Worm (Caenorhabditis elegans) whole organism, young adult: ENCODE results near the gene Y54G2A.11.

Experiments
- B0336.3 ChIP-seq: fragments of 200-800 bp; sonication (Bioruptor generic); IDR thresholded peaks from 2 replicates; pipeline ENCODE4 v1.3.6; 2022; ENCODE audit warnings: missing genetic modification characterization, missing compliant biosample characterization
- D2030.7 ChIP-seq: fragments of 200-800 bp; sonication (Bioruptor generic); IDR thresholded peaks from 2 replicates; pipeline ENCODE4 v1.3.6; 2022; ENCODE audit warnings: missing genetic modification reagents, missing genetic modification characterization, missing compliant biosample characterization
- F33H1.4 ChIP-seq: fragments of 200-800 bp; sonication (Bioruptor generic); IDR thresholded peaks from 2 replicates; pipeline ENCODE4 v1.3.6; 2022; ENCODE audit warnings: missing genetic modification reagents, missing genetic modification characterization, missing compliant biosample characterization
- K11D2.4 ChIP-seq: fragments of 200-800 bp; sonication (Bioruptor generic); IDR thresholded peaks from 2 replicates; pipeline ENCODE4 v1.3.6; 2022; ENCODE audit warnings: missing genetic modification reagents, missing genetic modification characterization, missing compliant biosample characterization
- T26A5.8 ChIP-seq: sonication (generic microtip); optimal IDR thresholded peaks from 2 replicates; lab custom pipeline; 2016; ENCODE audit warnings: missing genetic modification characterization, missing compliant biosample characterization
- athp-1 ChIP-seq: sonication (generic microtip); optimal IDR thresholded peaks from 2 replicates; lab custom pipeline; 2017; ENCODE audit warnings: mild to moderate bottlenecking, missing genetic modification characterization, missing compliant biosample characterization
- attf-3 ChIP-seq: fragments of 200-800 bp; sonication (Bioruptor generic); conservative IDR thresholded peaks from 2 replicates; pipeline ENCODE4 v1.3.6; 2022; ENCODE audit warnings: missing genetic modification reagents, missing genetic modification characterization, missing compliant biosample characterization
- attf-5 ChIP-seq: fragments of 200-800 bp; sonication (Bioruptor generic); optimal IDR thresholded peaks from 2 replicates; lab custom pipeline; 2018; ENCODE audit warnings: mild to moderate bottlenecking, missing genetic modification characterization, missing compliant biosample characterization
- cebp-1 ChIP-seq, 2 experiments: fragments of 200-800 bp in 1 of 2; sonication (Bioruptor generic) in 1 of 2; sonication (generic microtip) in 1 of 2; IDR thresholded peaks in 1 of 2; optimal IDR thresholded peaks in 1 of 2; 2 replicates each; pipeline versions ENCODE4 v1.3.6 to Lab custom; 2017 to 2022; ENCODE audit warnings: missing compliant biosample characterization in 2 of 2, missing genetic modification characterization in 2 of 2, mild to moderate bottlenecking in 1 of 2, missing genetic modification reagents in 1 of 2, moderate library complexity in 1 of 2
- ceh-27 ChIP-seq: fragments of 200-800 bp; sonication (Bioruptor generic); optimal IDR thresholded peaks from 2 replicates; lab custom pipeline; 2018; ENCODE audit warnings: mild to moderate bottlenecking, missing genetic modification characterization, moderate library complexity, missing compliant biosample characterization
- ceh-91 ChIP-seq: fragments of 200-800 bp; sonication (Bioruptor generic); IDR thresholded peaks from 2 replicates; pipeline ENCODE4 v1.3.6; 2022; ENCODE audit warnings: missing genetic modification reagents, missing genetic modification characterization, missing compliant biosample characterization
- dox-1 ChIP-seq: fragments of 200-800 bp; sonication (Bioruptor generic); IDR thresholded peaks from 2 replicates; pipeline ENCODE4 v1.3.6; 2022; ENCODE audit warnings: missing genetic modification reagents, missing genetic modification characterization, missing compliant biosample characterization
- dpl-1 ChIP-seq: fragments of 150-350 bp; optimal IDR thresholded peaks from 2 replicates; lab custom pipeline; 2014; ENCODE audit warnings: missing biosample characterization, missing genetic modification reagents, missing genetic modification characterization
- efl-1 ChIP-seq: fragments of 150-350 bp; optimal IDR thresholded peaks from 2 replicates; lab custom pipeline; 2014; ENCODE audit warnings: missing biosample characterization, missing genetic modification reagents, missing genetic modification characterization
- egl-18 ChIP-seq: fragments of 200-800 bp; sonication (Bioruptor generic); IDR thresholded peaks from 2 replicates; pipeline ENCODE4 v1.3.6; 2022; ENCODE audit warnings: missing genetic modification reagents, missing genetic modification characterization, missing compliant biosample characterization
- egrh-3 ChIP-seq: fragments of 200-800 bp; sonication (Bioruptor generic); IDR thresholded peaks from 2 replicates; pipeline ENCODE4 v1.3.6; 2022; ENCODE audit warnings: missing genetic modification reagents, missing genetic modification characterization, missing compliant biosample characterization
- ekl-4 ChIP-seq: fragments of 200-800 bp; sonication (Bioruptor generic); IDR thresholded peaks from 2 replicates; pipeline ENCODE4 v1.3.6; 2022; ENCODE audit warnings: missing genetic modification reagents, missing genetic modification characterization, missing compliant biosample characterization
- gei-17 ChIP-seq: fragments of 200-800 bp; sonication (Bioruptor generic); optimal IDR thresholded peaks from 2 replicates; lab custom pipeline; 2018; ENCODE audit warnings: mild to moderate bottlenecking, missing genetic modification characterization, missing compliant biosample characterization
- hlh-12 ChIP-seq: sonication (generic microtip); optimal IDR thresholded peaks from 2 replicates; lab custom pipeline; 2016; ENCODE audit warnings: missing genetic modification characterization, missing compliant biosample characterization
- hmg-1.2 ChIP-seq: fragments of 200-800 bp; sonication (Bioruptor generic); IDR thresholded peaks from 2 replicates; pipeline ENCODE4 v1.3.6; 2022; ENCODE audit warnings: missing genetic modification reagents, missing genetic modification characterization, missing compliant biosample characterization
- hsf-1 ChIP-seq: fragments of 200-800 bp; sonication (Bioruptor generic); IDR thresholded peaks from 2 replicates; pipeline ENCODE4 v1.3.6; 2022; ENCODE audit warnings: missing genetic modification reagents, missing genetic modification characterization, missing compliant biosample characterization
- lin-35 ChIP-seq, 3 experiments: fragments of 150-350 bp in 2 of 3; sonication (generic microtip) in 1 of 3; optimal IDR thresholded peaks; 2 replicates each; lab custom pipeline; 2014 to 2018; ENCODE audit warnings: missing biosample characterization in 3 of 3, missing genetic modification characterization in 3 of 3, missing genetic modification reagents in 3 of 3
- lin-40 ChIP-seq: sonication (generic microtip); optimal IDR thresholded peaks from 2 replicates; lab custom pipeline; 2016; ENCODE audit warnings: missing genetic modification characterization, mild to moderate bottlenecking, missing compliant biosample characterization, missing genotype, missing genetic modification reagents
- lir-1 ChIP-seq: fragments of 200-800 bp; sonication (Bioruptor generic); conservative IDR thresholded peaks from 2 replicates; pipeline ENCODE4 v1.3.6; 2022; ENCODE audit warnings: missing genetic modification reagents, missing genetic modification characterization, missing compliant biosample characterization
- lsl-1 ChIP-seq: fragments of 200-800 bp; sonication (Bioruptor generic); optimal IDR thresholded peaks from 2 replicates; lab custom pipeline; 2018; ENCODE audit warnings: mild to moderate bottlenecking, missing genetic modification characterization, moderate library complexity, missing compliant biosample characterization
- madf-3 ChIP-seq: fragments of 200-800 bp; sonication (Bioruptor generic); IDR thresholded peaks from 2 replicates; pipeline ENCODE4 v1.3.6; 2022; ENCODE audit warnings: missing genetic modification reagents, missing genetic modification characterization, missing compliant biosample characterization
- madf-6 ChIP-seq: fragments of 200-800 bp; sonication (Bioruptor generic); IDR thresholded peaks from 2 replicates; pipeline ENCODE4 v1.3.6; 2022; ENCODE audit warnings: missing genetic modification reagents, missing genetic modification characterization, missing compliant biosample characterization
- mcd-1 ChIP-seq: fragments of 200-800 bp; sonication (Bioruptor generic); IDR thresholded peaks from 2 replicates; pipeline ENCODE4 v1.3.6; 2022; ENCODE audit warnings: missing genetic modification reagents, missing genetic modification characterization, missing compliant biosample characterization
- mes-4 ChIP-seq: sonication (generic microtip); optimal IDR thresholded peaks from 2 replicates; lab custom pipeline; 2016; ENCODE audit warnings: missing genotype, missing genetic modification characterization, missing compliant biosample characterization
- nfya-2 ChIP-seq: fragments of 200-800 bp; sonication (Bioruptor generic); IDR thresholded peaks from 2 replicates; pipeline ENCODE4 v1.3.6; 2022; ENCODE audit warnings: missing genetic modification reagents, missing genetic modification characterization, missing compliant biosample characterization
- nhr-120 ChIP-seq: fragments of 200-800 bp; sonication (Bioruptor generic); IDR thresholded peaks from 2 replicates; pipeline ENCODE4 v1.3.6; 2022; ENCODE audit warnings: missing genetic modification characterization, missing compliant biosample characterization
- nhr-80 ChIP-seq: sonication (generic microtip); optimal IDR thresholded peaks from 2 replicates; lab custom pipeline; 2016; ENCODE audit warnings: missing genetic modification characterization, missing compliant biosample characterization
- pbrm-1 ChIP-seq: fragments of 200-800 bp; sonication (Bioruptor generic); IDR thresholded peaks from 2 replicates; pipeline ENCODE4 v1.3.6; 2022; ENCODE audit warnings: missing genetic modification reagents, missing genetic modification characterization, missing compliant biosample characterization
- rcor-1 ChIP-seq: fragments of 200-800 bp; sonication (Bioruptor generic); IDR thresholded peaks from 2 replicates; pipeline ENCODE4 v1.3.6; 2022; ENCODE audit warnings: missing genetic modification reagents, missing genetic modification characterization, missing compliant biosample characterization
- rec-8 ChIP-seq, 2 experiments: sonication (generic microtip); optimal IDR thresholded peaks; 2 replicates each; lab custom pipeline; 2016; ENCODE audit warnings: mild to moderate bottlenecking in 2 of 2, missing genetic modification characterization in 2 of 2, missing genetic modification reagents in 2 of 2, missing genotype in 2 of 2, missing biosample characterization in 1 of 2, missing compliant biosample characterization in 1 of 2, moderate library complexity in 1 of 2
- sdz-38 ChIP-seq: sonication (generic microtip); optimal IDR thresholded peaks from 2 replicates; lab custom pipeline; 2016; ENCODE audit warnings: missing genotype, missing genetic modification characterization, missing compliant biosample characterization
- snpc-1.3 ChIP-seq: sonication (generic microtip); optimal IDR thresholded peaks from 2 replicates; lab custom pipeline; 2017; ENCODE audit warnings: missing genetic modification characterization, mild to moderate bottlenecking, missing compliant biosample characterization, antibody characterized with exemption, moderate library complexity, missing genotype, missing genetic modification reagents; ENCODE audit not compliant: insufficient read depth
- snpc-4 ChIP-seq, 5 experiments: fragments of 150-350 bp in 1 of 5; sonication (generic microtip) in 4 of 5; optimal IDR thresholded peaks; 2 replicates each; lab custom pipeline; 2014 to 2018; ENCODE audit warnings: missing genetic modification characterization in 5 of 5, missing biosample characterization in 3 of 5, antibody characterized with exemption in 2 of 5, mild to moderate bottlenecking in 2 of 5, missing compliant biosample characterization in 2 of 5, missing genotype in 2 of 5, moderate library complexity in 2 of 5, missing genetic modification reagents in 1 of 5
- sptf-2 ChIP-seq: fragments of 200-800 bp; sonication (Bioruptor generic); optimal IDR thresholded peaks from 2 replicates; lab custom pipeline; 2018; ENCODE audit warnings: mild to moderate bottlenecking, missing genetic modification characterization, missing compliant biosample characterization
- tbp1 ChIP-seq: fragments of 200-800 bp; sonication (Bioruptor generic); optimal IDR thresholded peaks from 2 replicates; lab custom pipeline; 2018; ENCODE audit warnings: mild to moderate bottlenecking, missing genetic modification characterization, missing compliant biosample characterization
- xnd-1 ChIP-seq: sonication (generic microtip); optimal IDR thresholded peaks from 2 replicates; lab custom pipeline; 2016; ENCODE audit warnings: missing genotype, missing genetic modification reagents, missing genetic modification characterization, missing compliant biosample characterization
- zfh-2 ChIP-seq: fragments of 200-800 bp; sonication (Bioruptor generic); conservative IDR thresholded peaks from 2 replicates; pipeline ENCODE4 v1.3.6; 2022; ENCODE audit warnings: missing genetic modification reagents, missing genetic modification characterization, missing compliant biosample characterization
- zim-3 ChIP-seq: sonication (generic microtip); optimal IDR thresholded peaks from 2 replicates; lab custom pipeline; 2017; ENCODE audit warnings: mild to moderate bottlenecking, missing genetic modification characterization, moderate library complexity, missing compliant biosample characterization
- ztf-18 ChIP-seq: sonication (generic microtip); optimal IDR thresholded peaks from 2 replicates; lab custom pipeline; 2016; ENCODE audit warnings: missing genotype, mild to moderate bottlenecking, missing genetic modification characterization, missing compliant biosample characterization
- ztf-26 ChIP-seq: sonication (generic microtip); optimal IDR thresholded peaks from 2 replicates; lab custom pipeline; 2017; ENCODE audit warnings: missing genetic modification characterization, missing compliant biosample characterization

Y54G2A.11 gene

ce11 chrIV:2729957-2730356, 41.6 kb downstream of the Y54G2A.11 start, which contains the start of gene Y94H6A.2:
Y94H6A.2 (plus strand) TSS chrIV:2730292.
- TF ChIP-seq nfya-2 (GFP tag; lab: Robert Waterston, UW) (no peak), nhr-80 (tag; lab: Kevin White, UChicago) (peak; percentile 67), pbrm-1 (GFP tag; lab: Robert Waterston, UW) (no peak), zim-3 (tag; lab: Kevin White, UChicago) (no peak)

- no peak for TF ChIP-seq nfya-2 (GFP tag; lab: Robert Waterston, UW)
- no peak for TF ChIP-seq T26A5.8
- no peak for TF ChIP-seq egrh-3 (GFP tag; lab: Robert Waterston, UW)
- peak; percentile 67; the same call in 1 of the 2 replicates for TF ChIP-seq hsf-1 (GFP tag; lab: Robert Waterston, UW)
- peak; percentile 31 for TF ChIP-seq efl-1 (GFP tag; lab: Kevin White, UChicago)
- TF ChIP-seq ceh-91 (GFP tag; lab: Robert Waterston, UW): 0 out of 2 replicates have a peak, but pooled peaks have one; percentile 19
- TF ChIP-seq lin-40 (tag; lab: Kevin White, UChicago): peak; percentile 85
- peak in 1 of 2 experiments; percentile 1 for TF ChIP-seq rec-8 (tag; optimal IDR thresholded peaks at IDR 0.05; lab: Kevin White, UChicago)
- TF ChIP-seq lir-1 (GFP tag; lab: Robert Waterston, UW): no peak
- peak; percentile 65 for TF ChIP-seq F33H1.4 (GFP tag; lab: Robert Waterston, UW)
- peak; percentile 18 for TF ChIP-seq gei-17 (GFP tag; lab: Kevin White, UChicago)
- no peak for TF ChIP-seq sptf-2 (GFP tag; lab: Kevin White, UChicago)
- peak; percentile 26 for TF ChIP-seq ceh-27
- no peak for TF ChIP-seq sdz-38
- no peak for TF ChIP-seq hlh-12 (tag; lab: Kevin White, UChicago)
- peak; percentile 71 for TF ChIP-seq K11D2.4 (GFP tag; lab: Robert Waterston, UW)
- peak; percentile 29; the same call in 1 of the 2 replicates for TF ChIP-seq ekl-4 (GFP tag; lab: Robert Waterston, UW)
- no peak for TF ChIP-seq snpc-4 (GFP tag; optimal IDR thresholded peaks at IDR 0.05; lab: Kevin White, UChicago)
- peak in 2 of 4 experiments; percentile 34 to 49 for TF ChIP-seq snpc-4 (tag; optimal IDR thresholded peaks at IDR 0.05; lab: Kevin White, UChicago)
- peak; percentile 64 for TF ChIP-seq attf-5 (GFP tag; lab: Kevin White, UChicago)
- peak; percentile 21 for TF ChIP-seq snpc-1.3 (tag; lab: Kevin White, UChicago)
- TF ChIP-seq B0336.3 (GFP tag; lab: Robert Waterston, UW): peak; percentile 73
- peak; percentile 89 for TF ChIP-seq mcd-1 (GFP tag; lab: Robert Waterston, UW)
- peak in 1 of 3 experiments; percentile 70 for TF ChIP-seq lin-35 (GFP tag; optimal IDR thresholded peaks at IDR 0.05; lab: Kevin White, UChicago)
- peak; percentile 58 for TF ChIP-seq tbp1
- peak; percentile 96 for TF ChIP-seq ztf-18 (tag; lab: Kevin White, UChicago)
- peak; percentile 64 for TF ChIP-seq D2030.7 (GFP tag; lab: Robert Waterston, UW)
- peak; percentile 30; the same call in 1 of the 2 replicates for TF ChIP-seq zfh-2
- peak; percentile 52 for TF ChIP-seq lsl-1 (GFP tag; lab: Kevin White, UChicago)
- peak; percentile 83 for TF ChIP-seq dox-1 (GFP tag; lab: Robert Waterston, UW)
- no peak for TF ChIP-seq athp-1 (tag; lab: Kevin White, UChicago)
- TF ChIP-seq nhr-120 (GFP tag; lab: Robert Waterston, UW): no peak
- peak; percentile 34 for TF ChIP-seq xnd-1 (tag; lab: Kevin White, UChicago)
- no peak for TF ChIP-seq mes-4 (tag; lab: Kevin White, UChicago)
- no peak for TF ChIP-seq cebp-1 (GFP tag; IDR thresholded peaks at IDR 0.05; lab: Robert Waterston, UW)
- TF ChIP-seq cebp-1 (tag; optimal IDR thresholded peaks at IDR 0.05; lab: Kevin White, UChicago): peak; percentile 78
- peak; percentile 62 for TF ChIP-seq madf-6 (GFP tag; lab: Robert Waterston, UW)
- TF ChIP-seq hmg-1.2 (GFP tag; lab: Robert Waterston, UW): peak; percentile 51
- peak; percentile 36 for TF ChIP-seq attf-3 (GFP tag; lab: Robert Waterston, UW)
- TF ChIP-seq egl-18 (GFP tag; lab: Robert Waterston, UW): no peak
- peak; percentile 70 for TF ChIP-seq ztf-26
- 0 out of 2 replicates have a peak, but pooled peaks have one; percentile 60 for TF ChIP-seq madf-3 (GFP tag; lab: Robert Waterston, UW)
- peak; percentile 48 for TF ChIP-seq dpl-1
- peak; percentile 56; the same call in 1 of the 2 replicates for TF ChIP-seq rcor-1 (GFP tag; lab: Robert Waterston, UW)
Measured at ce11 chrIV:2725784-2726183, 45.8 kb downstream of the Y54G2A.11 start, which contains the start of gene ubxn-2. ubxn-2 (minus strand) TSS chrIV:2725819.
